ENCODE assay signal across 1 fruit fly cellular context in genomic region chr4:508405-508955, dm6.
A peak's percentile ranks its signal among the peaks of the same experiment; 100 is the strongest.
TF ChIP-seq lines count a peak whose summit lies in the region.

No protein-coding gene starts in this region.

TF ChIP-seq in whole organism, embryonic, 481 proteins besides CTCF, POLR2A, EP300 and RAD21 (continued from another document):
- TF ChIP-seq CG15073 (GFP tag; optimal IDR thresholded peaks at IDR 0.05; lab: Kevin White, UChicago), result no peak
- peak in 1 of 2 experiments; percentile 44 for TF ChIP-seq Trl (optimal IDR thresholded peaks at IDR 0.05; lab: Kevin White, UChicago)
- TF ChIP-seq Trl (GFP tag; optimal IDR thresholded peaks at IDR 0.05; lab: Kevin White, UChicago), result no peak
- TF ChIP-seq sug (tag; optimal IDR thresholded peaks at IDR 0.05; lab: Kevin White, UChicago), result peak; percentile 6
- TF ChIP-seq YL-1 (GFP tag; optimal IDR thresholded peaks at IDR 0.05; lab: Kevin White, UChicago), result no peak
- no peak for TF ChIP-seq CG10366 (GFP tag; IDR thresholded peaks at IDR 0.05; lab: Robert Waterston, UW)
- peak; percentile 84; the same call in 2 of the 3 replicates for TF ChIP-seq CG2199 (GFP tag; IDR thresholded peaks at IDR 0.05; lab: Robert Waterston, UW)
- no peak for TF ChIP-seq disco-r (GFP tag; optimal IDR thresholded peaks at IDR 0.05; lab: Kevin White, UChicago)
- peak; percentile 89 for TF ChIP-seq Nf-YA (GFP tag; IDR thresholded peaks at IDR 0.05; lab: Robert Waterston, UW)
- no peak for TF ChIP-seq Sry-δ (GFP tag; optimal IDR thresholded peaks at IDR 0.05; lab: Kevin White, UChicago)
- peak; percentile 98 for TF ChIP-seq Nf-YB (GFP tag; optimal IDR thresholded peaks at IDR 0.05; lab: Kevin White, UChicago)
- no peak for TF ChIP-seq ems (GFP tag; optimal IDR thresholded peaks at IDR 0.05; lab: Kevin White, UChicago)
- peak; percentile 17 for TF ChIP-seq nom (GFP tag; optimal IDR thresholded peaks at IDR 0.05; lab: Kevin White, UChicago)
- peak; percentile 99 for TF ChIP-seq Nf-YC (tag; optimal IDR thresholded peaks at IDR 0.05; lab: Kevin White, UChicago)
- peak; percentile 40 for TF ChIP-seq CG7745 (tag; optimal IDR thresholded peaks at IDR 0.05; lab: Kevin White, UChicago)
- TF ChIP-seq abd-A (tag; optimal IDR thresholded peaks at IDR 0.05; lab: Kevin White, UChicago), result peak; percentile 87
- TF ChIP-seq CG10321 (GFP tag; IDR thresholded peaks at IDR 0.05; lab: Robert Waterston, UW), result 0 out of 2 replicates have a peak, but pooled peaks have one; percentile 36
- peak; percentile 90 for TF ChIP-seq cg (GFP tag; optimal IDR thresholded peaks at IDR 0.05; lab: Kevin White, UChicago)
- TF ChIP-seq bbx (GFP tag; IDR thresholded peaks at IDR 0.05; lab: Robert Waterston, UW; ENCODE audit: partially characterized antibody), result peak; percentile 36; the same call in 1 of the 2 replicates
- TF ChIP-seq Jarid2 (GFP tag; optimal IDR thresholded peaks at IDR 0.05; lab: Kevin White, UChicago), result peak; percentile 57
- no peak for TF ChIP-seq CG9817 (tag; optimal IDR thresholded peaks at IDR 0.05; lab: Kevin White, UChicago)
- peak; percentile 98 for TF ChIP-seq crol (GFP tag; IDR thresholded peaks at IDR 0.05; lab: Robert Waterston, UW)
